Worm (Caenorhabditis elegans) whole organism, L1 larva: Measurements from ENCODE around the gene parp-2.

Experiments
- C16A3.4 ChIP-seq: fragments of 150-350 bp; optimal IDR thresholded peaks from 2 replicates; lab custom pipeline; 2014; ENCODE audit warnings: missing biosample characterization, missing genetic modification characterization
- F16B12.6 ChIP-seq: fragments of 150-350 bp; optimal IDR thresholded peaks from 2 replicates; lab custom pipeline; 2014; ENCODE audit warnings: missing biosample characterization, missing genetic modification characterization
- ama-1 ChIP-seq: fragments of 150-350 bp; optimal IDR thresholded peaks from 2 replicates; lab custom pipeline; 2014
- blmp-1 ChIP-seq: fragments of 150-350 bp; optimal IDR thresholded peaks from 2 replicates; lab custom pipeline; 2014; ENCODE audit warnings: missing biosample characterization, missing genetic modification characterization
- ceh-63 ChIP-seq: fragments of 200-800 bp; sonication (Bioruptor generic); optimal IDR thresholded peaks from 2 replicates; lab custom pipeline; 2018; ENCODE audit warnings: mild to moderate bottlenecking, missing genetic modification characterization, missing compliant biosample characterization
- ceh-82 ChIP-seq, 3 experiments: fragments of 150-350 bp in 1 of 3; sonication (generic microtip) in 2 of 3; optimal IDR thresholded peaks; 2 replicates each; lab custom pipeline; 2014 to 2017; ENCODE audit warnings: missing biosample characterization in 3 of 3, missing genetic modification characterization in 3 of 3
- ceh-88 ChIP-seq: fragments of 200-800 bp; sonication (Bioruptor generic); IDR thresholded peaks from 2 replicates; pipeline ENCODE4 v1.3.6; 2022; ENCODE audit warnings: missing genetic modification characterization, missing compliant biosample characterization
- dpl-1 ChIP-seq, 3 experiments: fragments of 150-350 bp in 2 of 3; sonication (generic microtip) in 1 of 3; optimal IDR thresholded peaks; 2 replicates each; lab custom pipeline; 2014 to 2017; ENCODE audit warnings: missing biosample characterization in 3 of 3, missing genetic modification characterization in 3 of 3, missing genetic modification reagents in 3 of 3
- dsc-1 ChIP-seq: sonication (generic microtip); optimal IDR thresholded peaks from 2 replicates; lab custom pipeline; 2016; ENCODE audit warnings: mild to moderate bottlenecking, missing genetic modification characterization, missing compliant biosample characterization
- elt-2 ChIP-seq: sonication (generic microtip); optimal IDR thresholded peaks from 2 replicates; lab custom pipeline; 2016; ENCODE audit warnings: missing genetic modification characterization, mild to moderate bottlenecking, inconsistent platforms, missing compliant biosample characterization, missing genetic modification reagents
- elt-3 ChIP-seq, 6 experiments: fragments of 150-350 bp in 1 of 6; sonication (generic microtip); optimal IDR thresholded peaks; 2 replicates each; lab custom pipeline; 2017 to 2018; ENCODE audit warnings: missing biosample characterization in 6 of 6, missing genetic modification characterization in 6 of 6, inconsistent platforms in 1 of 6
- fkh-10 ChIP-seq: sonication (generic microtip); optimal IDR thresholded peaks from 2 replicates; lab custom pipeline; 2017; ENCODE audit warnings: missing biosample characterization, missing genetic modification reagents, missing genetic modification characterization
- fkh-8 ChIP-seq: sonication (generic microtip); optimal IDR thresholded peaks from 2 replicates; lab custom pipeline; 2016; ENCODE audit warnings: mild to moderate bottlenecking, missing genetic modification characterization, missing compliant biosample characterization
- fos-1 ChIP-seq: fragments of 150-350 bp; optimal IDR thresholded peaks from 2 replicates; lab custom pipeline; 2014; ENCODE audit warnings: missing biosample characterization, missing genetic modification characterization
- hlh-17 ChIP-seq: fragments of 200-800 bp; sonication (Bioruptor generic); optimal IDR thresholded peaks from 2 replicates; lab custom pipeline; 2018; ENCODE audit warnings: missing genetic modification characterization, mild to moderate bottlenecking, missing compliant biosample characterization, moderate library complexity, borderline replicate concordance
- hpl-2 ChIP-seq: fragments of 150-350 bp; optimal IDR thresholded peaks from 2 replicates; lab custom pipeline; 2014; ENCODE audit warnings: missing biosample characterization, missing genetic modification reagents, missing genetic modification characterization
- irx-1 ChIP-seq: sonication (generic microtip); optimal IDR thresholded peaks from 2 replicates; lab custom pipeline; 2016; ENCODE audit warnings: missing genetic modification characterization, missing compliant biosample characterization
- lin-13 ChIP-seq: fragments of 150-350 bp; optimal IDR thresholded peaks from 2 replicates; lab custom pipeline; 2014; ENCODE audit warnings: missing biosample characterization, missing genetic modification reagents, missing genetic modification characterization
- lin-14 ChIP-seq: fragments of 200-800 bp; sonication (Bioruptor generic); optimal IDR thresholded peaks from 2 replicates; lab custom pipeline; 2018; ENCODE audit warnings: mild to moderate bottlenecking, missing genetic modification characterization, moderate library complexity, missing compliant biosample characterization
- lin-15B ChIP-seq: fragments of 150-350 bp; sonication (generic microtip); optimal IDR thresholded peaks from 3 replicates; lab custom pipeline; 2014; ENCODE audit warnings: missing biosample characterization, missing genetic modification characterization
- lin-35 ChIP-seq, 2 experiments: fragments of 150-350 bp; optimal IDR thresholded peaks; 2 replicates each; lab custom pipeline; 2014; ENCODE audit warnings: missing biosample characterization in 2 of 2, missing genetic modification characterization in 2 of 2, missing genetic modification reagents in 2 of 2
- lin-39 ChIP-seq: fragments of 150-350 bp; optimal IDR thresholded peaks from 2 replicates; lab custom pipeline; 2014; ENCODE audit warnings: missing biosample characterization, missing genetic modification reagents, missing genetic modification characterization
- lir-3 ChIP-seq: sonication (generic microtip); optimal IDR thresholded peaks from 2 replicates; lab custom pipeline; 2016; ENCODE audit warnings: mild to moderate bottlenecking, missing genetic modification characterization, moderate library complexity, missing compliant biosample characterization; ENCODE audit not compliant: poor library complexity
- lsy-2 ChIP-seq, 2 experiments: fragments of 150-350 bp; optimal IDR thresholded peaks; 2 replicates each; lab custom pipeline; 2014; ENCODE audit warnings: missing biosample characterization in 2 of 2, missing genetic modification characterization in 2 of 2
- mab-9 ChIP-seq: fragments of 200-800 bp; sonication (Bioruptor generic); IDR thresholded peaks from 2 replicates; pipeline ENCODE4 v1.3.6; 2022; ENCODE audit warnings: missing genetic modification reagents, missing genetic modification characterization, missing compliant biosample characterization
- mdl-1 ChIP-seq, 2 experiments: fragments of 150-350 bp; optimal IDR thresholded peaks; 2 replicates each; lab custom pipeline; 2014 to 2017; ENCODE audit warnings: missing biosample characterization in 2 of 2, missing genetic modification characterization in 2 of 2, inconsistent platforms in 1 of 2
- mep-1 ChIP-seq: fragments of 150-350 bp; optimal IDR thresholded peaks from 2 replicates; lab custom pipeline; 2014; ENCODE audit warnings: missing biosample characterization, missing genetic modification characterization
- nhr-19 ChIP-seq: fragments of 200-800 bp; sonication (Bioruptor generic); conservative IDR thresholded peaks from 2 replicates; pipeline ENCODE4 v1.3.6; 2022; ENCODE audit warnings: missing genetic modification characterization, missing compliant biosample characterization
- nhr-20 ChIP-seq: sonication (generic microtip); optimal IDR thresholded peaks from 2 replicates; lab custom pipeline; 2016; ENCODE audit warnings: mild to moderate bottlenecking, missing genetic modification characterization, missing compliant biosample characterization
- nhr-47 ChIP-seq: sonication (generic microtip); optimal IDR thresholded peaks from 2 replicates; lab custom pipeline; 2016; ENCODE audit warnings: mild to moderate bottlenecking, missing genetic modification characterization, moderate library complexity, missing compliant biosample characterization
- nhr-85 ChIP-seq: sonication (generic microtip); peaks from one replicate; lab custom pipeline; 2016; ENCODE audit warnings: missing genetic modification characterization, inconsistent platforms, missing compliant biosample characterization
- pag-3 ChIP-seq: sonication (generic microtip); optimal IDR thresholded peaks from 2 replicates; lab custom pipeline; 2017; ENCODE audit warnings: missing genetic modification characterization, mild to moderate bottlenecking, missing compliant biosample characterization, antibody characterized with exemption, borderline replicate concordance; ENCODE audit not compliant: insufficient read depth
- pax-3 ChIP-seq: fragments of 200-800 bp; sonication (Bioruptor generic); optimal IDR thresholded peaks from 2 replicates; lab custom pipeline; 2018; ENCODE audit warnings: mild to moderate bottlenecking, missing genetic modification characterization, moderate library complexity, missing compliant biosample characterization
- pqm-1 ChIP-seq: sonication (generic microtip); optimal IDR thresholded peaks from 3 replicates; lab custom pipeline; 2017; ENCODE audit warnings: missing biosample characterization, missing genetic modification characterization
- rnt-1 ChIP-seq: sonication (generic microtip); optimal IDR thresholded peaks from 2 replicates; lab custom pipeline; 2016; ENCODE audit warnings: mild to moderate bottlenecking, missing genetic modification characterization, moderate library complexity, missing compliant biosample characterization
- snpc-4 ChIP-seq: fragments of 150-350 bp; optimal IDR thresholded peaks from 2 replicates; lab custom pipeline; 2014; ENCODE audit warnings: missing biosample characterization, missing genetic modification characterization
- snu-23 ChIP-seq: sonication (generic microtip); optimal IDR thresholded peaks from 2 replicates; lab custom pipeline; 2016; ENCODE audit warnings: missing genetic modification characterization, missing compliant biosample characterization
- sptf-1 ChIP-seq: fragments of 150-350 bp; optimal IDR thresholded peaks from 2 replicates; lab custom pipeline; 2014; ENCODE audit warnings: missing biosample characterization, missing genetic modification characterization
- tlp-1 ChIP-seq: fragments of 150-350 bp; optimal IDR thresholded peaks from 2 replicates; lab custom pipeline; 2014; ENCODE audit warnings: missing biosample characterization, missing genetic modification characterization
- vab-15 ChIP-seq: sonication (generic microtip); optimal IDR thresholded peaks from 2 replicates; lab custom pipeline; 2017; ENCODE audit warnings: missing genotype, mild to moderate bottlenecking, missing genetic modification characterization, missing compliant biosample characterization
- zag-1 ChIP-seq: fragments of 150-350 bp; optimal IDR thresholded peaks from 2 replicates; lab custom pipeline; 2014; ENCODE audit warnings: missing biosample characterization, missing genetic modification characterization
- zip-4 ChIP-seq: fragments of 200-800 bp; sonication (Bioruptor generic); optimal IDR thresholded peaks from 2 replicates; lab custom pipeline; 2018; ENCODE audit warnings: mild to moderate bottlenecking, missing genetic modification characterization, moderate library complexity, missing compliant biosample characterization
- ztf-11 ChIP-seq, 2 experiments: sonication (generic microtip); optimal IDR thresholded peaks; 2 replicates each; lab custom pipeline; 2016 to 2017; ENCODE audit warnings: missing genetic modification characterization in 2 of 2, missing biosample characterization in 1 of 2, missing compliant biosample characterization in 1 of 2
- ztf-4 ChIP-seq: fragments of 150-350 bp; optimal IDR thresholded peaks from 2 replicates; lab custom pipeline; 2014; ENCODE audit warnings: missing biosample characterization, missing genetic modification characterization

The parp-2 gene

DNA sequence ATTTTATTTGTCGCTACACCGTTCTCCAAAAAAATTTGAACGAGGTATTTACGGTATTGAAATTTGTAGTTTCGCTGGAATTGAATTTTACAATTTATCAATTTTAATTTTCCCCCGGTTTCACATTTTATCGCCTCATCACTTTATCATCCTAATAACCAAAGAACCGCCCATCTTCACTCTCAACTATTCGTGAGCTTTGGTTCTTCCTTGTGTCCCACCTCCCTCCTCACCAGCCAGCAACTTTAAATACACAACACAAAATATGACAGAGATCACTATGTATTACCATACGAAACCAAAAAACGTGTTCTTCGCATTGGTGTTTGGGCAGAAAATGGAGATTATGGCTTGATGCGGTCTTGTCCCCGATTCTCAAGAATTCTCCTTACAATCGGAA is 11.2 kb downstream of the parp-2 start:
- TF ChIP-seq blmp-1 (tag; lab: Kevin White, UChicago) (peak; percentile 44), snu-23 (peak; percentile 27), hlh-17 (no peak), ama-1 (lab: Kevin White, UChicago) (peak; percentile 45), nhr-19 (GFP tag; lab: Robert Waterston, UW) (peak; percentile 71), elt-2 (tag; lab: Kevin White, UChicago) (peak; percentile 0), nhr-20 (tag; lab: Kevin White, UChicago) (peak; percentile 55), dpl-1 (GFP tag; optimal IDR thresholded peaks at IDR 0.05; lab: Kevin White, UChicago) (peak in 1 of 3 experiments; percentile 10), lin-35 (GFP tag; optimal IDR thresholded peaks at IDR 0.05; lab: Kevin White, UChicago) (peak in 1 of 2 experiments; percentile 65), lin-14 (GFP tag; lab: Kevin White, UChicago) (peak; percentile 8), mdl-1 (tag; optimal IDR thresholded peaks at IDR 0.05; lab: Kevin White, UChicago) (peak in 1 of 2 experiments; percentile 11), C16A3.4 (peak; percentile 14), zip-4 (no peak), lsy-2 (tag; optimal IDR thresholded peaks at IDR 0.05; lab: Kevin White, UChicago) (peak in 1 of 2 experiments; percentile 4), lin-39 (tag; lab: Kevin White, UChicago) (no peak), ztf-11 (tag; optimal IDR thresholded peaks at IDR 0.05; lab: Kevin White, UChicago) (no peak)

DNA sequence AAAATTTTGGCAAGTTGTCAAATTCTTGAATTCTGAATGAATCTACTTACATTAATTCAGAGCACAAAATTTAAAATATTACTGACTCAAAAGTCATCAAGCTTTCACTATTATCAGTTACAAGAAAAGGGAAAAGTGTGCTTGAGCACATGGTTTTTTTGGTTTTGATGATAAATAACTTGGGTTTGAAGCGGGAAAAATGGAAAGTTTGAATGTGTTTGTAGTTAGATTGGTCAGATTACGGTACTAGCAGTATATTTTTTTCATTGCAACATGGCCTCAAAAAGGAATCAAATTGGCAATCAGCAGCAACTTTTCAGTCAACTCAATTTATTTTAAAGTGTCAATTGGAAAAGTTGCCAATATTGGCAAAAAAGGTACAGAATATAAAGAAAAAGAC is 11.8 kb downstream of the parp-2 start:
- TF ChIP-seq dsc-1 (tag; lab: Kevin White, UChicago): no peak
- no peak for TF ChIP-seq ztf-4 (tag; lab: Kevin White, UChicago)
- TF ChIP-seq fos-1 (tag; lab: Kevin White, UChicago): no peak
- TF ChIP-seq pag-3: no peak
- TF ChIP-seq ama-1 (lab: Kevin White, UChicago): peak; percentile 60
- TF ChIP-seq lir-3 (tag; lab: Kevin White, UChicago): no peak

DNA sequence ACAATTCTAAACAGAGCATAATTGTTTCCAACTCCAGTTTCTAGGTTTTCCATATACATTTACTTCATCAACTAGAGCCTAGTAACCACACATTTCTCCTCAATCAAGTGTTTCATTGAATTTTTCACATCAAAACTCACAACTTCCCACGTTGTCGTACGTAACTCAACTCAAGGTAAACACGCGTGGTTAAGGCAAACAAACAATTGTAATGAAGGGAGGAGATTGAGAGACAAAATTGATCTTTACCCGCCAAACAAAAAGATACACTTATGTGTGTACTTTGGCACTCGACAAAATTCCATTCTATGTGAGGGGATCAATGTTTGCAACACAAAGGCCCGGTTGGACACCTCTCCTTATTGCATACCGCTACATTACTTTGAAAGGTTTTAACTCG is 12.5 kb downstream of the parp-2 start, which contains the start of gene nhr-19:
nhr-19 (minus strand) TSS at position 191 of the 400 bp plus-strand sequence.
- TF ChIP-seq nhr-47 (tag; lab: Kevin White, UChicago) (peak; percentile 3), blmp-1 (tag; lab: Kevin White, UChicago) (no peak), lsy-2 (tag; optimal IDR thresholded peaks at IDR 0.05; lab: Kevin White, UChicago) (peak in 1 of 2 experiments; percentile 13), pqm-1 (tag; lab: Kevin White, UChicago) (no peak), ama-1 (lab: Kevin White, UChicago) (peak; percentile 9), elt-2 (tag; lab: Kevin White, UChicago) (no peak), snu-23 (peak; percentile 8), lin-13 (GFP tag; lab: Kevin White, UChicago) (no peak), nhr-20 (tag; lab: Kevin White, UChicago) (peak; percentile 50), nhr-85 (no peak), mab-9 (no peak), rnt-1 (tag; lab: Kevin White, UChicago) (no peak), hpl-2 (no peak), lin-15B (tag; lab: Kevin White, UChicago) (no peak), C16A3.4 (peak; percentile 30), nhr-19 (GFP tag; lab: Robert Waterston, UW) (peak; percentile 71), fos-1 (tag; lab: Kevin White, UChicago) (peak; percentile 9), lin-14 (GFP tag; lab: Kevin White, UChicago) (peak; percentile 65), zip-4 (no peak), mdl-1 (tag; optimal IDR thresholded peaks at IDR 0.05; lab: Kevin White, UChicago) (peak in 1 of 2 experiments; percentile 72), dpl-1 (GFP tag; optimal IDR thresholded peaks at IDR 0.05; lab: Kevin White, UChicago) (no peak), ztf-4 (tag; lab: Kevin White, UChicago) (no peak), irx-1 (tag; lab: Kevin White, UChicago) (no peak), fkh-10 (GFP tag; lab: Kevin White, UChicago) (no peak)

DNA sequence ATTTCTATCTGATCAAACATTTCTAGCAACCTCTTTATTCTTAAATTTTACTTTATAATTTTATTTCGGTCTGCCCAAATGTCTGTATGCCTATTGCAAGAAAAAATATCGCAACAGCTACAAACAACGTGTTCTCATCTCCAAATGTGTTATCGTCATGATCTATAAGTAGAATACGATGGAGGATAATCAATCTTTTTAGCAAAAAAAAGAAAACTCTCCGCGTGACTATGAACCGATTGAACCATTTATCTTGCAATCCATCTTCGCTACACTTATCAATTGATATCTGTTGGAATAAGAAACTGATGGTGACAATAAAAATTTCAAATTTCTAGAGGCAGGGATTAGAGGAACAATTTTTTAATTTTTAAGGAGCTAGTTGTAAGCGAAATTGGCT is 13.1 kb downstream of the parp-2 start:
- no peak for TF ChIP-seq ceh-88 (GFP tag; lab: Robert Waterston, UW)
- no peak for TF ChIP-seq tlp-1
- TF ChIP-seq pax-3 (tag; lab: Kevin White, UChicago): no peak
- TF ChIP-seq nhr-85: peak; percentile 88
- TF ChIP-seq rnt-1 (tag; lab: Kevin White, UChicago): no peak
- TF ChIP-seq ceh-82 (tag; optimal IDR thresholded peaks at IDR 0.05; lab: Kevin White, UChicago): no peak
- no peak for TF ChIP-seq sptf-1 (tag; lab: Kevin White, UChicago)
- peak in 1 of 2 experiments; percentile 7 for TF ChIP-seq lin-35 (GFP tag; optimal IDR thresholded peaks at IDR 0.05; lab: Kevin White, UChicago)
- TF ChIP-seq fkh-10 (GFP tag; lab: Kevin White, UChicago): no peak
- no peak for TF ChIP-seq zag-1 (tag; lab: Kevin White, UChicago)
- peak in 3 of 6 experiments; percentile 8 to 85 (median 51) for TF ChIP-seq elt-3 (tag; optimal IDR thresholded peaks at IDR 0.05; lab: Kevin White, UChicago)
- no peak for TF ChIP-seq snpc-4
- no peak for TF ChIP-seq fkh-8
- TF ChIP-seq mep-1: no peak
- TF ChIP-seq vab-15 (tag; lab: Kevin White, UChicago): no peak
- TF ChIP-seq F16B12.6 (tag; lab: Kevin White, UChicago): no peak
- TF ChIP-seq ceh-63 (GFP tag; lab: Kevin White, UChicago): no peak
- TF ChIP-seq ztf-4 (tag; lab: Kevin White, UChicago): no peak
- TF ChIP-seq nhr-47 (tag; lab: Kevin White, UChicago): no peak
